Worm (Caenorhabditis elegans) whole organism, late embryonic: ENCODE results near the gene F32D8.7.
A peak's percentile ranks its signal among the peaks of the same experiment; 100 is the strongest.

Experiments used
- C08G9.2 ChIP-seq: sonication (generic microtip); optimal IDR thresholded peaks from 2 replicates; lab custom pipeline; 2016; ENCODE audit warnings: mild to moderate bottlenecking, missing genetic modification characterization, moderate library complexity, missing compliant biosample characterization
- C38D4.7 ChIP-seq: fragments of 200-800 bp; sonication (Bioruptor generic); optimal IDR thresholded peaks from 2 replicates; lab custom pipeline; 2018; ENCODE audit warnings: mild to moderate bottlenecking, missing genetic modification characterization, moderate library complexity, missing compliant biosample characterization
- F13H6.1 ChIP-seq: sonication (generic microtip); optimal IDR thresholded peaks from 2 replicates; lab custom pipeline; 2016; ENCODE audit warnings: missing genetic modification characterization, missing compliant biosample characterization
- K02D7.2 ChIP-seq: sonication (generic microtip); optimal IDR thresholded peaks from 2 replicates; lab custom pipeline; 2017; ENCODE audit warnings: mild to moderate bottlenecking, missing genetic modification characterization, missing compliant biosample characterization
- K09A11.1 ChIP-seq: sonication (generic microtip); optimal IDR thresholded peaks from 2 replicates; lab custom pipeline; 2017; ENCODE audit warnings: antibody characterized with exemption, mild to moderate bottlenecking, missing genetic modification characterization, missing compliant biosample characterization; ENCODE audit not compliant: insufficient read depth
- T23F11.4 ChIP-seq: fragments of 200-800 bp; sonication (Bioruptor generic); optimal IDR thresholded peaks from 2 replicates; lab custom pipeline; 2018; ENCODE audit warnings: mild to moderate bottlenecking, missing genetic modification characterization, missing compliant biosample characterization
- ahr-1 ChIP-seq: sonication (generic microtip); optimal IDR thresholded peaks from 2 replicates; lab custom pipeline; 2016; ENCODE audit warnings: missing genetic modification characterization, missing compliant biosample characterization
- ama-1 ChIP-seq: fragments of 150-350 bp; optimal IDR thresholded peaks from 2 replicates; lab custom pipeline; 2014
- ceh-14 ChIP-seq: sonication (generic microtip); optimal IDR thresholded peaks from 2 replicates; lab custom pipeline; 2016; ENCODE audit warnings: missing genotype, missing genetic modification characterization, missing compliant biosample characterization
- ceh-18 ChIP-seq: sonication (generic microtip); optimal IDR thresholded peaks from 2 replicates; lab custom pipeline; 2016; ENCODE audit warnings: missing genetic modification characterization, missing compliant biosample characterization
- ceh-19 ChIP-seq: fragments of 200-800 bp; sonication (Bioruptor generic); optimal IDR thresholded peaks from 2 replicates; lab custom pipeline; 2018; ENCODE audit warnings: mild to moderate bottlenecking, missing genetic modification characterization, missing compliant biosample characterization
- ceh-2 ChIP-seq: sonication (generic microtip); optimal IDR thresholded peaks from 2 replicates; lab custom pipeline; 2016; ENCODE audit warnings: missing genotype, missing genetic modification characterization, missing compliant biosample characterization
- ceh-22 ChIP-seq: sonication (generic microtip); optimal IDR thresholded peaks from 2 replicates; lab custom pipeline; 2017; ENCODE audit warnings: missing biosample characterization, missing genetic modification characterization
- ceh-24 ChIP-seq: sonication (generic microtip); optimal IDR thresholded peaks from 2 replicates; lab custom pipeline; 2016; ENCODE audit warnings: mild to moderate bottlenecking, missing genetic modification characterization, missing compliant biosample characterization
- ceh-30 ChIP-seq: fragments of 150-350 bp; optimal IDR thresholded peaks from 2 replicates; lab custom pipeline; 2014; ENCODE audit warnings: missing biosample characterization, missing genetic modification characterization
- ceh-34 ChIP-seq: sonication (generic microtip); optimal IDR thresholded peaks from 2 replicates; lab custom pipeline; 2016; ENCODE audit warnings: mild to moderate bottlenecking, missing genetic modification characterization, missing compliant biosample characterization
- ceh-45 ChIP-seq: fragments of 200-800 bp; sonication (Bioruptor generic); IDR thresholded peaks from 2 replicates; pipeline ENCODE4 v1.3.6; 2022; ENCODE audit warnings: missing genetic modification reagents, missing genetic modification characterization, missing compliant biosample characterization
- ceh-6 ChIP-seq: fragments of 200-800 bp; sonication (Bioruptor generic); optimal IDR thresholded peaks from 2 replicates; lab custom pipeline; 2018; ENCODE audit warnings: mild to moderate bottlenecking, missing genetic modification characterization, missing compliant biosample characterization
- ceh-9 ChIP-seq: sonication (generic microtip); optimal IDR thresholded peaks from 2 replicates; lab custom pipeline; 2016; ENCODE audit warnings: mild to moderate bottlenecking, missing genetic modification characterization, inconsistent platforms, missing compliant biosample characterization
- che-1 ChIP-seq: sonication (generic microtip); optimal IDR thresholded peaks from 2 replicates; lab custom pipeline; 2016; ENCODE audit warnings: mild to moderate bottlenecking, missing genetic modification characterization, missing compliant biosample characterization
- dve-1 ChIP-seq: sonication (generic microtip); optimal IDR thresholded peaks from 2 replicates; lab custom pipeline; 2017; ENCODE audit warnings: antibody characterized with exemption, mild to moderate bottlenecking, missing genetic modification characterization, missing compliant biosample characterization
- elt-2 ChIP-seq: sonication (generic microtip); optimal IDR thresholded peaks from 2 replicates; lab custom pipeline; 2016; ENCODE audit warnings: missing genetic modification reagents, missing genetic modification characterization, missing compliant biosample characterization
- elt-4 ChIP-seq: sonication (generic microtip); optimal IDR thresholded peaks from 2 replicates; lab custom pipeline; 2016; ENCODE audit warnings: missing genetic modification characterization, missing compliant biosample characterization
- fkh-6 ChIP-seq: sonication (generic microtip); optimal IDR thresholded peaks from 2 replicates; lab custom pipeline; 2016; ENCODE audit warnings: missing genetic modification characterization, missing compliant biosample characterization
- hlh-13 ChIP-seq: fragments of 200-800 bp; sonication (Bioruptor generic); optimal IDR thresholded peaks from 2 replicates; lab custom pipeline; 2018; ENCODE audit warnings: mild to moderate bottlenecking, missing genetic modification characterization, missing compliant biosample characterization
- hlh-15 ChIP-seq: sonication (generic microtip); optimal IDR thresholded peaks from 2 replicates; lab custom pipeline; 2016; ENCODE audit warnings: missing genetic modification characterization, missing compliant biosample characterization
- hlh-30 ChIP-seq: sonication (generic microtip); optimal IDR thresholded peaks from 2 replicates; lab custom pipeline; 2017; ENCODE audit warnings: antibody characterized with exemption, missing genetic modification characterization, missing compliant biosample characterization; ENCODE audit not compliant: insufficient read depth
- lin-11 ChIP-seq: fragments of 200-800 bp; sonication (Bioruptor generic); optimal IDR thresholded peaks from 2 replicates; lab custom pipeline; 2018; ENCODE audit warnings: mild to moderate bottlenecking, missing genetic modification characterization, missing compliant biosample characterization
- madf-2 ChIP-seq: sonication (generic microtip); optimal IDR thresholded peaks from 2 replicates; lab custom pipeline; 2017; ENCODE audit warnings: missing genetic modification characterization, missing compliant biosample characterization
- mec-3 ChIP-seq: sonication (generic microtip); optimal IDR thresholded peaks from 2 replicates; lab custom pipeline; 2016; ENCODE audit warnings: borderline replicate concordance, missing genetic modification characterization, missing compliant biosample characterization
- nfya-1 ChIP-seq: sonication (generic microtip); optimal IDR thresholded peaks from 2 replicates; lab custom pipeline; 2017; ENCODE audit warnings: missing genetic modification characterization, mild to moderate bottlenecking, missing compliant biosample characterization, antibody characterized with exemption, moderate library complexity
- npax-4 ChIP-seq: sonication (generic microtip); optimal IDR thresholded peaks from 2 replicates; lab custom pipeline; 2016; ENCODE audit warnings: missing genetic modification characterization, missing compliant biosample characterization
- odd-2 ChIP-seq: sonication (generic microtip); optimal IDR thresholded peaks from 2 replicates; lab custom pipeline; 2017; ENCODE audit warnings: antibody characterized with exemption, mild to moderate bottlenecking, missing genetic modification characterization, missing compliant biosample characterization
- pat-9 ChIP-seq: fragments of 200-800 bp; sonication (Bioruptor generic); optimal IDR thresholded peaks from 2 replicates; lab custom pipeline; 2018; ENCODE audit warnings: mild to moderate bottlenecking, missing genetic modification characterization, moderate library complexity, missing compliant biosample characterization
- pha-2 ChIP-seq: sonication (generic microtip); optimal IDR thresholded peaks from 2 replicates; lab custom pipeline; 2017; ENCODE audit warnings: mild to moderate bottlenecking, missing genetic modification characterization, missing compliant biosample characterization
- pha-4 ChIP-seq: fragments of 150-350 bp; optimal IDR thresholded peaks from 2 replicates; lab custom pipeline; 2018; ENCODE audit warnings: missing biosample characterization, missing genetic modification reagents, missing genetic modification characterization
- sox-2 ChIP-seq: fragments of 200-800 bp; sonication (Bioruptor generic); IDR thresholded peaks from 2 replicates; pipeline ENCODE4 v1.3.6; 2022; ENCODE audit warnings: missing genetic modification reagents, missing genetic modification characterization, missing compliant biosample characterization
- sox-4 ChIP-seq: sonication (generic microtip); optimal IDR thresholded peaks from 2 replicates; lab custom pipeline; 2017; ENCODE audit warnings: mild to moderate bottlenecking, missing genetic modification characterization, inconsistent platforms, missing compliant biosample characterization
- syd-9 ChIP-seq: sonication (generic microtip); optimal IDR thresholded peaks from 2 replicates; lab custom pipeline; 2016; ENCODE audit warnings: mild to moderate bottlenecking, missing genetic modification characterization, moderate library complexity, missing compliant biosample characterization
- tbx-2 ChIP-seq: sonication (generic microtip); optimal IDR thresholded peaks from 2 replicates; lab custom pipeline; 2016; ENCODE audit warnings: missing genetic modification characterization, missing compliant biosample characterization
- tbx-7 ChIP-seq: sonication (generic microtip); optimal IDR thresholded peaks from 2 replicates; lab custom pipeline; 2016; ENCODE audit warnings: missing genotype, missing genetic modification characterization, missing compliant biosample characterization
- unc-3 ChIP-seq, 2 experiments: fragments of 200-800 bp in 1 of 2; sonication (Bioruptor generic) in 1 of 2; sonication (generic microtip) in 1 of 2; conservative IDR thresholded peaks in 1 of 2; optimal IDR thresholded peaks in 1 of 2; 2 replicates each; pipeline versions ENCODE4 v1.3.6 to Lab custom; 2016 to 2022; ENCODE audit warnings: missing compliant biosample characterization in 2 of 2, missing genetic modification characterization in 2 of 2, missing genetic modification reagents in 1 of 2
- unc-55 ChIP-seq: sonication (generic microtip); optimal IDR thresholded peaks from 2 replicates; lab custom pipeline; 2017; ENCODE audit warnings: missing biosample characterization, missing genetic modification reagents, missing genetic modification characterization
- zip-5 ChIP-seq: sonication (generic microtip); optimal IDR thresholded peaks from 2 replicates; lab custom pipeline; 2016; ENCODE audit warnings: missing genetic modification characterization, missing compliant biosample characterization

F32D8.7 gene

ce11 chrV:10865599-10865998 is 32.6 kb upstream of the F32D8.7 start, which contains the start of gene saeg-1:
Gene saeg-1 (minus strand): TSS chrV:10865699.
- TF ChIP-seq lin-11 (no peak), npax-4 (tag; lab: Kevin White, UChicago) (no peak), ceh-34 (tag; lab: Kevin White, UChicago) (no peak), C08G9.2 (tag; lab: Kevin White, UChicago) (no peak), madf-2 (tag; lab: Kevin White, UChicago) (no peak), unc-3 (GFP tag; conservative IDR thresholded peaks at IDR 0.05; lab: Robert Waterston, UW) (no peak), unc-3 (tag; optimal IDR thresholded peaks at IDR 0.05; lab: Kevin White, UChicago) (no peak), elt-4 (tag; lab: Kevin White, UChicago) (no peak), ceh-30 (tag; lab: Kevin White, UChicago) (no peak)

DNA sequence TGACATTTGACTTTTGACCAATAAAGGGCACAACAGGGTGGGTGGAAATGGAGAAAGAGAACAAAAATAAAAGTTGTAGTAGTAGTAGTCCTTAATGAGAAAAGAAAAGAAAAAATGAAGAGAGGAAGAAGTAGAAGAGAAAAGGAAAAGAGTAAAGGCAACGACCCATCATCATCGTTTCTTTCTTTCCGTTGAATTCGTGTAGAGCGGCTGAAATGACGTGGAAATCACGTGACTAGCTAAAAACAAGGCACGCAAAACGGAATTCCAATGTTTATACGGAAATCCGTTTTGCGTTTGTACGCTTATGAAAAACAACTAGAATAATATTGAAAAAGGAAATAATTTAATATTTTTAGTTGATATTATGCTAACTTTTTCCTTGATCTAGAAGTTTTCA is 30.6 kb upstream of the F32D8.7 start:
- TF ChIP-seq ceh-19 (GFP tag; lab: Kevin White, UChicago) = no peak
- peak; percentile 42 for TF ChIP-seq hlh-30 (tag; lab: Kevin White, UChicago)
- TF ChIP-seq, all 69 proteins: peak for 1

ce11 chrV:10870050-10870449 is 28.2 kb upstream of the F32D8.7 start:
- no peak for TF ChIP-seq tbx-7 (tag; lab: Kevin White, UChicago)
- no peak for TF ChIP-seq ceh-22 (tag; lab: Kevin White, UChicago)
- TF ChIP-seq K09A11.1 (tag; lab: Kevin White, UChicago) = no peak
- TF ChIP-seq ceh-34 (tag; lab: Kevin White, UChicago) = no peak
- no peak for TF ChIP-seq lin-11
- no peak for TF ChIP-seq syd-9 (tag; lab: Kevin White, UChicago)
- TF ChIP-seq ceh-24 = no peak
- TF ChIP-seq, all 69 proteins: peak for 0

- TF ChIP-seq ceh-2 = no peak
- TF ChIP-seq hlh-13 = no peak
- TF ChIP-seq elt-2 = no peak
- no peak for TF ChIP-seq che-1
- TF ChIP-seq ama-1 = no peak
- no peak for TF ChIP-seq pha-4 (tag; lab: Kevin White, UChicago)
- TF ChIP-seq ceh-45 (GFP tag; lab: Robert Waterston, UW) = no peak
- no peak for TF ChIP-seq K09A11.1 (tag; lab: Kevin White, UChicago)
- TF ChIP-seq ceh-19 (GFP tag; lab: Kevin White, UChicago) = no peak
- TF ChIP-seq ceh-6 = no peak
- no peak for TF ChIP-seq unc-3 (GFP tag; conservative IDR thresholded peaks at IDR 0.05; lab: Robert Waterston, UW)
- no peak for TF ChIP-seq unc-3 (tag; optimal IDR thresholded peaks at IDR 0.05; lab: Kevin White, UChicago)
- no peak for TF ChIP-seq tbx-7 (tag; lab: Kevin White, UChicago)
- TF ChIP-seq sox-4 (tag; lab: Kevin White, UChicago) = no peak
- no peak for TF ChIP-seq K02D7.2 (tag; lab: Kevin White, UChicago)
- peak; percentile 35 for TF ChIP-seq ceh-14 (tag; lab: Kevin White, UChicago)
- peak; percentile 45 for TF ChIP-seq hlh-30 (tag; lab: Kevin White, UChicago)
- no peak for TF ChIP-seq ceh-24
- TF ChIP-seq F13H6.1 (tag; lab: Kevin White, UChicago) = peak; percentile 3
- no peak for TF ChIP-seq odd-2 (tag; lab: Kevin White, UChicago)
- no peak for TF ChIP-seq ceh-30 (tag; lab: Kevin White, UChicago)
- peak; percentile 81 for TF ChIP-seq ceh-18 (tag; lab: Kevin White, UChicago)
- TF ChIP-seq unc-55 (GFP tag; lab: Kevin White, UChicago) = no peak
- TF ChIP-seq hlh-15 = no peak
- no peak for TF ChIP-seq T23F11.4 (GFP tag; lab: Kevin White, UChicago)
- TF ChIP-seq tbx-2 = peak; percentile 20
- TF ChIP-seq pat-9 (tag; lab: Kevin White, UChicago) = no peak
- TF ChIP-seq fkh-6 (tag; lab: Kevin White, UChicago) = no peak
- TF ChIP-seq zip-5 = no peak
- peak; percentile 47 for TF ChIP-seq nfya-1 (tag; lab: Kevin White, UChicago)
- TF ChIP-seq sox-2 (GFP tag; lab: Robert Waterston, UW) = no peak
- no peak for TF ChIP-seq mec-3 (tag; lab: Kevin White, UChicago)
- TF ChIP-seq C38D4.7 (GFP tag; lab: Kevin White, UChicago) = no peak
- TF ChIP-seq ceh-9 = no peak
- TF ChIP-seq dve-1 (tag; lab: Kevin White, UChicago) = no peak
- TF ChIP-seq ahr-1 (tag; lab: Kevin White, UChicago) = no peak
- no peak for TF ChIP-seq pha-2
Observed at ce11 chrV:10871457-10871861, 26.8 kb upstream of the F32D8.7 start.
